Worm (Caenorhabditis elegans) whole organism, early embryonic: ENCODE data around the gene ZK1010.2.

ENCODE experiments used
- B0310.2 ChIP-seq: sonication (generic microtip); optimal IDR thresholded peaks from 2 replicates; lab custom pipeline; 2016; ENCODE audit warnings: mild to moderate bottlenecking, missing genetic modification characterization, missing compliant biosample characterization
- F13C5.2 ChIP-seq: sonication (generic microtip); optimal IDR thresholded peaks from 2 replicates; lab custom pipeline; 2017; ENCODE audit warnings: mild to moderate bottlenecking, missing genetic modification characterization, inconsistent platforms, missing compliant biosample characterization
- aly-1 ChIP-seq: sonication (generic microtip); optimal IDR thresholded peaks from 2 replicates; lab custom pipeline; 2016; ENCODE audit warnings: missing genetic modification characterization, missing compliant biosample characterization
- ama-1 ChIP-seq: fragments of 150-350 bp; optimal IDR thresholded peaks from 2 replicates; lab custom pipeline; 2014
- ceh-13 ChIP-seq: fragments of 200-800 bp; sonication (Bioruptor generic); optimal IDR thresholded peaks from 2 replicates; lab custom pipeline; 2018; ENCODE audit warnings: mild to moderate bottlenecking, missing genetic modification characterization, missing compliant biosample characterization
- ceh-36 ChIP-seq: sonication (generic microtip); optimal IDR thresholded peaks from 2 replicates; lab custom pipeline; 2016; ENCODE audit warnings: missing genetic modification characterization, inconsistent platforms, missing compliant biosample characterization
- ets-7 ChIP-seq: sonication (generic microtip); optimal IDR thresholded peaks from 2 replicates; lab custom pipeline; 2016; ENCODE audit warnings: missing genotype, missing genetic modification characterization, missing compliant biosample characterization
- flt-1 ChIP-seq: fragments of 200-800 bp; sonication (Bioruptor generic); IDR thresholded peaks from 2 replicates; pipeline ENCODE4 v1.3.6; 2022; ENCODE audit warnings: missing genetic modification characterization, missing compliant biosample characterization
- hmbx-1 ChIP-seq: sonication (generic microtip); optimal IDR thresholded peaks from 2 replicates; lab custom pipeline; 2016; ENCODE audit warnings: mild to moderate bottlenecking, missing genetic modification characterization, missing compliant biosample characterization
- hmg-4 ChIP-seq: fragments of 200-800 bp; sonication (Bioruptor generic); optimal IDR thresholded peaks from 2 replicates; lab custom pipeline; 2018; ENCODE audit warnings: mild to moderate bottlenecking, missing genetic modification characterization, missing compliant biosample characterization
- hnd-1 ChIP-seq: sonication (generic microtip); optimal IDR thresholded peaks from 2 replicates; lab custom pipeline; 2016; ENCODE audit warnings: missing genetic modification characterization, missing compliant biosample characterization
- pes-1 ChIP-seq: fragments of 200-800 bp; sonication (Bioruptor generic); IDR thresholded peaks from 2 replicates; pipeline ENCODE4 v1.3.6; 2022; ENCODE audit warnings: missing genetic modification reagents, missing genetic modification characterization, missing compliant biosample characterization
- scrt-1 ChIP-seq: fragments of 200-800 bp; sonication (Bioruptor generic); IDR thresholded peaks from 2 replicates; pipeline ENCODE4 v1.3.6; 2022; ENCODE audit warnings: missing genetic modification characterization, missing compliant biosample characterization
- sea-1 ChIP-seq: fragments of 200-800 bp; sonication (Bioruptor generic); conservative IDR thresholded peaks from 2 replicates; pipeline ENCODE4 v1.3.6; 2022; ENCODE audit warnings: missing genetic modification characterization, missing compliant biosample characterization
- tbx-11 ChIP-seq: fragments of 200-800 bp; sonication (Bioruptor generic); IDR thresholded peaks from 2 replicates; pipeline ENCODE4 v1.3.6; 2022; ENCODE audit warnings: missing genetic modification characterization, missing compliant biosample characterization
- tbx-37 ChIP-seq: fragments of 200-800 bp; sonication (Bioruptor generic); conservative IDR thresholded peaks from 2 replicates; pipeline ENCODE4 v1.3.6; 2022; ENCODE audit warnings: missing genetic modification reagents, missing genetic modification characterization, missing compliant biosample characterization
- tra-4 ChIP-seq: sonication (generic microtip); optimal IDR thresholded peaks from 2 replicates; lab custom pipeline; 2017; ENCODE audit warnings: missing genetic modification characterization, missing compliant biosample characterization

The ZK1010.2 gene

DNA sequence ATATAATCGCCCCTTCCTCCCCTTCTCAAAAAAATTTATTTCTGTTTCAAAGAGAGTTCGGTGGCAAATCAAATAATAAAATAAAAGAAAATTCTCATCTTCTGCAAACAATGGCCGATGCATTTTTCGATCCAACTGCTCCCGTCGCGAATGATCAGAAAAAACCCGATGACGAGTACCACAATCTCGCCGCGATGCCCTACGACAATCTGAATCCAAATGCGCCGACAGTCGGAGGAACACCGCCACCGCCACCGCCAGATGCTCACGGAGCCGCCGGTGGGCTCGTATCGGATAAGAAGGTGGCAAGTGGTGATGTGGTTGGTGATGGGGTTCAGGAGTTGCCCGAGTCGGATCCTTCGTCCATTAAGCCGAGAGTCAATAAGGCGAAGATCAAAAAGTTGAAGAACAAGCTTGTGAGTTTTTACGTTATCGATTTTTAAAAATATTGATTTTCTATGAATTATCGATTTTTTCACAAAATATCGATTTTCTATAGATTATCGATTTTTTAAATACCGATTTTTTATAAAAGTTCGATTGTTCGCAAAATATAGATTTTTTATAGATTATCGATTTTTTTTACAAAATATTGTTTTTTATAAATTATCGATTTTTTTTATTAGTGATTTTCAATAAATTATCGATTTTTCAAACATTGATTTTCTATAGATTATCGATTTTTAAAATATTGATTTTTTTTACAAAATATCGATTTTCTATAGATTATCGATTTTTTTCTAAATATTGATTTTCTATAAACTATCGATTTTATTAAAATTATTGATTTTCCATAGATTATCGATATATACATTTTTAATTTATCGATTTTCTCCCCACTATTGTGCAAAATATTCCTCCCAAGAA, 26.1 kb downstream of the ZK1010.2 start, which contains the start of gene Y39E4A.1:
TSS of gene Y39E4A.1 (plus strand) at position 51 of the 867 bp plus-strand sequence.
- TF ChIP-seq aly-1 (tag; lab: Kevin White, UChicago) = no peak
- TF ChIP-seq ets-7 (tag; lab: Kevin White, UChicago) = no peak
- TF ChIP-seq B0310.2 (tag; lab: Kevin White, UChicago) = no peak
- TF ChIP-seq ceh-36 = no peak
- TF ChIP-seq tbx-37 (GFP tag; lab: Robert Waterston, UW) = no peak
- TF ChIP-seq ceh-13 (GFP tag; lab: Kevin White, UChicago) = no peak
- no peak for TF ChIP-seq pes-1 (GFP tag; lab: Robert Waterston, UW)
- no peak for TF ChIP-seq scrt-1
- no peak for TF ChIP-seq hnd-1 (tag; lab: Kevin White, UChicago)
- no peak for TF ChIP-seq F13C5.2
- no peak for TF ChIP-seq flt-1
- TF ChIP-seq hmbx-1 (tag; lab: Kevin White, UChicago) = no peak
- TF ChIP-seq sea-1 (GFP tag; lab: Robert Waterston, UW) = no peak
- no peak for TF ChIP-seq tra-4 (tag; lab: Kevin White, UChicago)
- TF ChIP-seq ama-1 (lab: Kevin White, UChicago) = no peak
- no peak for TF ChIP-seq tbx-11
- TF ChIP-seq hmg-4 = no peak

ce11 chrIII:12945072-12945471, 32.6 kb downstream of the ZK1010.2 start:
- TF ChIP-seq ceh-36 = peak; percentile 89
- no peak for TF ChIP-seq flt-1
- no peak for TF ChIP-seq aly-1 (tag; lab: Kevin White, UChicago)
- TF ChIP-seq B0310.2 (tag; lab: Kevin White, UChicago) = no peak
- TF ChIP-seq hnd-1 (tag; lab: Kevin White, UChicago) = no peak
- TF ChIP-seq tbx-11 = no peak
- TF ChIP-seq F13C5.2 = no peak
- TF ChIP-seq ets-7 (tag; lab: Kevin White, UChicago) = no peak
- no peak for TF ChIP-seq pes-1 (GFP tag; lab: Robert Waterston, UW)

- TF ChIP-seq ceh-36 = no peak
- no peak for TF ChIP-seq scrt-1
- TF ChIP-seq pes-1 (GFP tag; lab: Robert Waterston, UW) = no peak
- no peak for TF ChIP-seq ama-1 (lab: Kevin White, UChicago)
- TF ChIP-seq ets-7 (tag; lab: Kevin White, UChicago) = no peak
- TF ChIP-seq B0310.2 (tag; lab: Kevin White, UChicago) = no peak
- no peak for TF ChIP-seq flt-1
- TF ChIP-seq hmbx-1 (tag; lab: Kevin White, UChicago) = no peak
- no peak for TF ChIP-seq tra-4 (tag; lab: Kevin White, UChicago)
- no peak for TF ChIP-seq sea-1 (GFP tag; lab: Robert Waterston, UW)
- no peak for TF ChIP-seq ceh-13 (GFP tag; lab: Kevin White, UChicago)
- no peak for TF ChIP-seq hmg-4
- TF ChIP-seq tbx-37 (GFP tag; lab: Robert Waterston, UW) = no peak
- no peak for TF ChIP-seq F13C5.2
- TF ChIP-seq tbx-11 = no peak
- TF ChIP-seq aly-1 (tag; lab: Kevin White, UChicago) = no peak
- TF ChIP-seq hnd-1 (tag; lab: Kevin White, UChicago) = no peak
Observed at ce11 chrIII:12944064-12944463, 33.6 kb downstream of the ZK1010.2 start.

DNA sequence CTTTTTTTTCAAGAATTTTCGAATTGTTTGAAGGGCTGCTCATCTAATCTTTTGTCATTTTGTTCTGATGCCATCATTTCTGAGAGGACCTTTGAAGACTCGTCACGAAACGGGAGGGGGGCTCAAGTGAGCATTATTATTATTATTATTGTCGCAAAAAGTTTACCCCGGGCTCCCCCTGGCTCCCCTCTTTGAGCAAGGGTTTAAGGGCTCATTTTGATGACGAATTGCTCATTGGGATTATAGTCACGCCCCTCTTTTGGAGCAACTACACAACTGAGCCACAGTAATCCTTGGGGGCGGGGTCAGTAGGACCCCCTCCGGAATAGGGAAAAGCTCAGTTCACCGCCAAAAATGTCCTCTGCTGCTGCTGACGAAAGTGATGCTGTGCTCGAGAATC, 35.4 kb downstream of the ZK1010.2 start, which contains the start of gene unc-25:
TSS of gene unc-25 (plus strand) at position 345 of the 400 bp plus-strand sequence.
- TF ChIP-seq hmbx-1 (tag; lab: Kevin White, UChicago) (no peak), tbx-37 (GFP tag; lab: Robert Waterston, UW) (no peak), ceh-36 (no peak), tbx-11 (no peak), flt-1 (no peak), F13C5.2 (no peak), ceh-13 (GFP tag; lab: Kevin White, UChicago) (no peak), scrt-1 (no peak), tra-4 (tag; lab: Kevin White, UChicago) (no peak), hnd-1 (tag; lab: Kevin White, UChicago) (no peak), B0310.2 (tag; lab: Kevin White, UChicago) (no peak), aly-1 (tag; lab: Kevin White, UChicago) (no peak), pes-1 (GFP tag; lab: Robert Waterston, UW) (no peak), hmg-4 (no peak), ets-7 (tag; lab: Kevin White, UChicago) (no peak), sea-1 (GFP tag; lab: Robert Waterston, UW) (no peak), ama-1 (lab: Kevin White, UChicago) (no peak)

ce11 chrIII:12934417-12934816, 43.2 kb downstream of the ZK1010.2 start, which contains the start of gene epg-3:
Gene epg-3 (plus strand): TSS chrIII:12934717.
- TF ChIP-seq hmbx-1 (tag; lab: Kevin White, UChicago) (no peak), scrt-1 (no peak), sea-1 (GFP tag; lab: Robert Waterston, UW) (no peak), hnd-1 (tag; lab: Kevin White, UChicago) (no peak)

DNA sequence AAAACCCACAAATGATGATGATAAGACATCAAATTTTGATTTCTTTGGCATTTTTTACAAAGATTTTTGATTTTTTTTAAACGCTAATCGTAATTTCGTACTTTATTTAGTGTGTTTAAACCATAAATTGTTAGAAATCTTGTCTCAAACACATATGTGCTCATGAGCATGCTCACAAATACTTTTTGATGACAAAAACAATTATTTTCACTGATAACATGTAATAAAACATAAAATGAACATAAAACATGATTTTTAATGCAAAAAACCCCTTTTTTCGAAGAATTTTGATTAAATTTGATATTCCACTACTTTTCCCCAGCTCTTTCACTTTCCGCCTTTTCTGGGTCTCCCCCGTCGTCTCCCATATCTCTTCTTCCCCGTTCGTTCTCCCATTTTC, 44.9 kb downstream of the ZK1010.2 start:
- TF ChIP-seq hnd-1 (tag; lab: Kevin White, UChicago) (no peak), sea-1 (GFP tag; lab: Robert Waterston, UW) (no peak), pes-1 (GFP tag; lab: Robert Waterston, UW) (no peak), tra-4 (tag; lab: Kevin White, UChicago) (no peak), tbx-11 (no peak), F13C5.2 (no peak), hmg-4 (no peak), ceh-36 (no peak), ets-7 (tag; lab: Kevin White, UChicago) (no peak), ama-1 (lab: Kevin White, UChicago) (no peak), ceh-13 (GFP tag; lab: Kevin White, UChicago) (no peak), hmbx-1 (tag; lab: Kevin White, UChicago) (no peak), scrt-1 (no peak), flt-1 (no peak), aly-1 (tag; lab: Kevin White, UChicago) (no peak), tbx-37 (GFP tag; lab: Robert Waterston, UW) (no peak), B0310.2 (tag; lab: Kevin White, UChicago) (no peak)
